Fruit fly (Drosophila melanogaster): Measurements from ENCODE around the gene CG13010.

DNA sequence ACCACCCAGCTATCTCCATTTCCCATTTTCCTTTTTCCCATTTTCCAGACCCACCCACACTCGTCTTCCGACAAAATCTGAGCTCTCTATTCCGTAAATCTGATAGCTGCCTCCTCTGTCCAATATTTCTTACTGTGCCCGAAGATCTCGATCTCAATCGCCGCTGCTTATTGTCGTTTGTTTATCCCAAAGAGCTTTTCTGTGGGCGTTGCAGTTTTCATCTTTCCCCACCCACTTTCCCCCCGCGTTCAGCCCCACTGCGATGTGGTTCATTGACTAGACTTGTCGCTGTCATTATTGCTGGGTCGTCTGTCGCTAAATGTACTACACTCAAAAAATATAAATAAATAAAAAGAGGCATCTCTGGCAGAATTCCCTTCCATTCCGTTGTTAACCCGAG, 10.6 kb upstream of the CG13010 start:
- TF ChIP-seq eg (GFP tag; IDR thresholded peaks at IDR 0.05) (no peak), Sox102F (GFP tag; optimal IDR thresholded peaks at IDR 0.05) (no peak), Smox (GFP tag; optimal IDR thresholded peaks at IDR 0.05) (no peak), topi (GFP tag; optimal IDR thresholded peaks at IDR 0.05) (no peak), Lpt (GFP tag; optimal IDR thresholded peaks at IDR 0.05) (no peak), Blimp-1 (GFP tag; optimal IDR thresholded peaks at IDR 0.05) (no peak), CG6792 (GFP tag; optimal IDR thresholded peaks at IDR 0.05) (no peak), Hr39 (GFP tag; optimal IDR thresholded peaks at IDR 0.05) (no peak), CG11762 (GFP tag; optimal IDR thresholded peaks at IDR 0.05; ENCODE audit: insufficient read depth) (no peak), CG6854 (GFP tag; optimal IDR thresholded peaks at IDR 0.05) (no peak), cyc (GFP tag; optimal IDR thresholded peaks at IDR 0.05) (no peak), CG15336 (GFP tag; IDR thresholded peaks at IDR 0.05) (no peak), Ets21C (GFP tag; optimal IDR thresholded peaks at IDR 0.05) (no peak)

All from whole organism, prepupa.